Fruit fly (Drosophila melanogaster) whole organism, adult: ENCODE results near the gene CG8066.

Experiments
- CG11617 ChIP-seq: fragments of 200-800 bp; sonication (Bioruptor generic); optimal IDR thresholded peaks from 2 replicates; lab custom pipeline; 2017; ENCODE audit warnings: mild to moderate bottlenecking, missing biosample characterization, missing genetic modification reagents, missing genetic modification characterization
- CG12768 ChIP-seq: fragments of 200-800 bp; sonication (Bioruptor generic); optimal IDR thresholded peaks from 2 replicates; lab custom pipeline; 2017; ENCODE audit warnings: missing biosample characterization, missing genetic modification characterization, mild to moderate bottlenecking, moderate library complexity, missing genetic modification reagents
- CG14711 ChIP-seq: fragments of 200-800 bp; sonication (Bioruptor generic); optimal IDR thresholded peaks from 2 replicates; lab custom pipeline; 2018; ENCODE audit warnings: missing biosample characterization, mild to moderate bottlenecking, missing genetic modification characterization, moderate library complexity
- CG1620 ChIP-seq: fragments of 200-800 bp; sonication (Bioruptor generic); optimal IDR thresholded peaks from 2 replicates; lab custom pipeline; 2016; ENCODE audit warnings: missing biosample characterization, missing genetic modification characterization
- CG33017 ChIP-seq: fragments of 200-800 bp; sonication (Bioruptor generic); optimal IDR thresholded peaks from 2 replicates; lab custom pipeline; 2018; ENCODE audit warnings: missing biosample characterization, mild to moderate bottlenecking, missing genetic modification characterization, moderate library complexity
- CG5204 ChIP-seq: fragments of 200-800 bp; sonication (Bioruptor generic); optimal IDR thresholded peaks from 2 replicates; lab custom pipeline; 2016; ENCODE audit warnings: missing biosample characterization, missing genetic modification characterization
- CG7045 ChIP-seq: fragments of 200-800 bp; sonication (Bioruptor generic); optimal IDR thresholded peaks from 2 replicates; lab custom pipeline; 2017; ENCODE audit warnings: missing biosample characterization, mild to moderate bottlenecking, missing genetic modification characterization
- CG7101 ChIP-seq: fragments of 200-800 bp; sonication (Bioruptor generic); optimal IDR thresholded peaks from 2 replicates; lab custom pipeline; 2018; ENCODE audit warnings: missing biosample characterization, mild to moderate bottlenecking, missing genetic modification characterization, moderate library complexity
- Clk ChIP-seq: fragments of 200-800 bp; sonication (Bioruptor generic); optimal IDR thresholded peaks from 2 replicates; lab custom pipeline; 2017; ENCODE audit warnings: missing biosample characterization, missing genetic modification characterization
- Crg-1 ChIP-seq: fragments of 200-800 bp; sonication (Bioruptor generic); optimal IDR thresholded peaks from 2 replicates; lab custom pipeline; 2016; ENCODE audit warnings: missing biosample characterization, missing genetic modification characterization
- Hr96 ChIP-seq: fragments of 200-800 bp; sonication (Bioruptor generic); optimal IDR thresholded peaks from 2 replicates; lab custom pipeline; 2016; ENCODE audit warnings: missing biosample characterization, missing genetic modification characterization
- Mnt ChIP-seq: fragments of 200-800 bp; sonication (Bioruptor generic); optimal IDR thresholded peaks from 2 replicates; lab custom pipeline; 2016; ENCODE audit warnings: missing biosample characterization, mild to moderate bottlenecking, missing genetic modification characterization
- bab1 ChIP-seq: fragments of 200-800 bp; sonication (Bioruptor generic); optimal IDR thresholded peaks from 3 replicates; lab custom pipeline; 2019; ENCODE audit warnings: missing biosample characterization, mild to moderate bottlenecking, missing genetic modification characterization, moderate library complexity
- cic ChIP-seq: fragments of 200-800 bp; sonication (Bioruptor generic); optimal IDR thresholded peaks from 2 replicates; lab custom pipeline; 2017; ENCODE audit warnings: missing biosample characterization, mild to moderate bottlenecking, missing genetic modification characterization, moderate library complexity
- cnc ChIP-seq, 2 experiments: fragments of >200 bp; optimal IDR thresholded peaks; 2 replicates each; lab custom pipeline; 2017
- kay ChIP-seq: fragments of 200-800 bp; sonication (Bioruptor generic); peaks from one replicate; lab custom pipeline; 2016; ENCODE audit warnings: missing biosample characterization, missing genetic modification characterization, borderline replicate concordance
- ovo ChIP-seq: fragments of 200-800 bp; sonication (Bioruptor generic); optimal IDR thresholded peaks from 2 replicates; lab custom pipeline; 2016; ENCODE audit warnings: missing biosample characterization, missing genetic modification characterization
- pad ChIP-seq: fragments of 200-800 bp; sonication (Bioruptor generic); optimal IDR thresholded peaks from 3 replicates; lab custom pipeline; 2017; ENCODE audit warnings: missing biosample characterization, missing genetic modification characterization, mild to moderate bottlenecking, moderate library complexity, missing genetic modification reagents
- tj ChIP-seq: fragments of 200-800 bp; sonication (Bioruptor generic); optimal IDR thresholded peaks from 3 replicates; lab custom pipeline; 2017; ENCODE audit warnings: missing biosample characterization, mild to moderate bottlenecking, missing genetic modification characterization, moderate library complexity
- toe ChIP-seq: fragments of 200-800 bp; sonication (Bioruptor generic); optimal IDR thresholded peaks from 2 replicates; lab custom pipeline; 2016; ENCODE audit warnings: missing biosample characterization, missing genetic modification characterization

The CG8066 gene

DNA sequence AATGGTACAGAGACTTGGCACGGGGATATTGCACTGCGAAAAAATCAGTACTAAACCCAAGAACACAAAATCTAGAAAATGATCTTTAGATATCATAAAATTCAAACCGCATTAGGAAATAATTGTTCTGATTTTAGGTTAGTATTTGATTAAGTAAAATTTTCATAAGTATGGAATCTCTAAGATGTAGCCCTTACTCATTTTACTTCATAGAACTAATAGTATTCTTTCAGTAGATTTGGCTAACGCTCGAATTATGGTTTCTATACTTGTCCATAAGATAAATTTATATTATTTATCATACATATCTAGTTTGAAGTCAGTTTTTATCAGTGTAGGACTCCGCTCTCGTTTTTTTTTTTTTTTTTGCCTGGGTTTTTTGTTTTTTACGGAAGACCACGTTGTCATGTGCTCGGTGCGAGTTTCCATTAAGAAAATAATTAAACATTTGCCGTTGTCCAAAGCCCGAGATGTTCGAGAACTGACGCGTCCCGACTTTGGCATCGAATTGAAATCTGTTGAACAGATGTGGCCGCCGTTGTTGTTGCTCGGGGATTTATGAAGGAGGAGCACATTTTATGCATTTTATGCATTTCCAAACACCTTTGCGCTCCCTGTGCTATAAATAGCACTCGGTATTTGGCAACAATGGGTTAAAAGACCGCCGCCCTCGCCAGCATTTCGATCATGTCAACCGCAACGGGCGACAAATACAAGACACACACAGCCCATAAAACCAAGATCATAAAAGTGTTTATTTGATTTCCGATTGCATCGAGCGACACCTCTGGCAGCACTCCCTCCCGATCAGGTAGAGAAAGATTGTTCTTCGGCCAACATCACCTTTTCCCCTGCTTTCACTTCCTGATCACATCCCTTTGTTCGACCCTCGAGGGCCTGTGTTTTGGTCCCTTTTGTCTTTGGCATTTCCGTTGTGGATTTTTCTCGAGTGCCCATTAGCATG lies 18.1 kb upstream of the CG8066 start:
- TF ChIP-seq bab1 (GFP tag; lab: Kevin White, UChicago), result no peak
- TF ChIP-seq CG1620 (GFP tag; lab: Kevin White, UChicago), result no peak
- no peak for TF ChIP-seq Hr96
- no peak for TF ChIP-seq CG5204 (GFP tag; lab: Kevin White, UChicago)
- TF ChIP-seq CG7101 (tag; lab: Kevin White, UChicago), result no peak
- TF ChIP-seq ovo (GFP tag; lab: Kevin White, UChicago), result no peak
- no peak for TF ChIP-seq kay (GFP tag; lab: Kevin White, UChicago)
- no peak for TF ChIP-seq CG12768 (GFP tag; lab: Kevin White, UChicago)

DNA sequence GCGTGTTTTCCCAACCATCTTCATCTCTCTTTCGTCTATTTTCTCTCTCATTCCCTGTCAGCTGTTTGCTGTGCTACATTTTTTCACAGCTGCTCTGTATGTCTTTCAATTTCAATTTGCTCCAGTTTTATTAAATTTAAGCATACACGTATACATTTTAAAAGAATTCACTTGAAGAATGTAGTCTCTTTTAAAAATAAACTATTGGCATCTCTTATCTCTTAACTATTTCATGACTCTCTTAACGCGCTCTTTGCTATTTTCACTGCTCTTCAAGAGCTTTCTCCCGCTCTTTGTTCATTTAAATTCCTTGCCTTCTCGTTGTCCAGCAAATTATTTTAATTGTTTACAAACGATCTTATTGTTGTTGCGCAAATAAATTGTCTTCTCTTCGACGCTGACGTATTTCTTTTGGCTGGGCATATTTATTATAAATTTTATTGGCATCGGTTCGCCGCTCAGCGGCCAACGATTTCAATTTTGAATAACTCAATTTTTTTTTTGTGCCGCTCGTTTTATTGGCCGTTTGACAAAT lies 11.5 kb upstream of the CG8066 start:
- TF ChIP-seq CG11617 (GFP tag; lab: Kevin White, UChicago), result no peak
- no peak for TF ChIP-seq Hr96
- peak; percentile 61 for TF ChIP-seq kay (GFP tag; lab: Kevin White, UChicago)

DNA sequence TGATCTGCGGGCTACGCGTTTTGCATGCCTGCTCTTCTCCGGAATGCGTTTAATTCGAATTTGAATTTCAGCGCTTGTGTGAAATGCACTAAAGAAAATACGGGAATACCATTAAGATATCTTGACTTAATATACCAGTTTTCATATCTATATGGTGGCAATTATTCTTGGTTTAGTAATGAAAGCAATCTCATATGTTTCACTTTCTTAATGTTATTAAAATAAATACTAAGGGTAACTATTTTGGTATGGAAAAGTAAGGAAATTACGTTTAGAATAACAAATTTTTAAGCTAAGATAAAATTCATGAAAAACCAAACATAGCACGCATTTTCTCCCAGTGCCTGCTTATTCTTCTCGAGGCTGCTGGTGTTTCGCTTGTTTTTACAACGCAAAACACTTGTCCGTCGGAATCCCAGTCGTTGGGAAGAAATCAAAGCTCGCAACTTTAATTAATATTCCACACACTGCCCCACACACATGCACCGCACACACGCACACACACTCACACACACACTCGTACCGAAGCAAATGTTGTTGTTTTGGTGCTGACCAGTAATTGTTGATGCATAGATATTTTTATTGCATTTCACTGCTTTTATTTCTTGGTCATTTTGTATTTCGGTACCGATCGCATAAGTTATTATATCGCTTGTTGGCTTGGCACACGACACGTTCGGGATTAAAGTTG lies 9.3 kb upstream of the CG8066 start:
- TF ChIP-seq bab1 (GFP tag; lab: Kevin White, UChicago) (no peak), CG11617 (GFP tag; lab: Kevin White, UChicago) (no peak), Hr96 (no peak), CG1620 (GFP tag; lab: Kevin White, UChicago) (no peak), Crg-1 (GFP tag; lab: Kevin White, UChicago) (no peak), Clk (GFP tag; lab: Kevin White, UChicago) (no peak), toe (no peak), kay (GFP tag; lab: Kevin White, UChicago) (no peak), CG12768 (GFP tag; lab: Kevin White, UChicago) (no peak), ovo (GFP tag; lab: Kevin White, UChicago) (no peak), cic (no peak), CG5204 (GFP tag; lab: Kevin White, UChicago) (no peak), tj (GFP tag; lab: Kevin White, UChicago) (no peak), CG7045 (GFP tag; lab: Kevin White, UChicago) (no peak), CG33017 (tag; lab: Kevin White, UChicago) (no peak), cnc (optimal IDR thresholded peaks at IDR 0.05; lab: Kevin White, UChicago) (no peak)

DNA sequence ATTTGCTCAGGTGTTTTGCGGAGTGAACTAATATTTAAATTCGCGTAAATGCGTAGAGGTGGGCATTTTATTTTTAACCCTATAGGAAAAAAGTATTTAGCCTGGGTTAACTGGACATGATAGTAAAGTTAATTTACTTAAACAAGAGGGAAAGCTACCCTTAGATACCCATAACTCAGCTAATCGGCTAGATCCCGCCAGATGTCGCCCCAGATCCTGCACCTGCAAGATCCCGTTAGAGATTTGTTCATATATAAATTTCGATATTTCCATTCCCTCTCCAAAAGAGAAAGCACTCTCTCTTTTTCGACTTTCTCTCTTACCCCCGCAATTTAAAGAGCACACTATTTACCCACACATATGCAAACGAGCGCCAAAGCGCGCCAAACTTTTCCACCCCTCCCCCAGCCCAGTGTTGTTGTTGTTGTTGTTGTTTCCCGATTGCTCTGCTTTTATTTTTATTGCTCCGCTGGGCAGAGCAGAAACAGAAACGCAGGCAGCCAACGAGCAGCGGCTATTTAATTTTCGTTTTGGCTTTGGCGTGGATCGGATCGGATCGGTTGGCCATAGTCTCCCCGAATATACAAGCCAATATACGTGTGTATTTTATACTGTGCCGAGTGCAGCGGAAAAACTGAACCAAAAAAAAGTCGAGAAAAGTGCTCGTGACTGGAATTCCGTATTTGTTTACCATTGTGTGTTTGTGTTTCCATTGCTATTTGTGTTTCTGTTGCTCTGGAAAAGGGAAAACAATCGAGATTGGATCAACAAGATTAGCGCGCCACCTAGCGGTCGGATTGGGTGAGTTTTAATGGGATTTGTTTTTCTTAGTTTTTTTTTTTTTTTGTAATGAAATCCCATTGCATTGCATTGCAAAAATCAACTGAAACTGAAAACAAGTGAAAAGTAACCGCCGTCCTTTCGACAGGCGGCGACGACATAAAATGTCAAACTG lies 8.3 kb upstream of the CG8066 start, which contains the start of gene stumps:
stumps (plus strand) TSS at position 526 of the 955 bp plus-strand sequence.
- TF ChIP-seq cic (no peak), CG12768 (GFP tag; lab: Kevin White, UChicago) (peak; percentile 47)

DNA sequence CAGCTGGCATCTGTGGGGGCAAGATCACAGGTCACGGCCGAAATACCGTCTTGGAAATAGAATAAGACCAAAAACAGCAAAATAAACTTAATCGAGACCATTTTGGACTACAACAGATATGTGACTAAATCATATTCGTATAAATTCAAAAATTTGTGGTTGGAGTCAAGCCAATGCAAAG lies 7.8 kb upstream of the CG8066 start, which contains the start of gene CG44094:
CG44094 (minus strand) TSS at position 101 of the 181 bp plus-strand sequence.
- no peak for TF ChIP-seq Hr96

dm6 chr3R:14575718-14576187 lies 7.1 kb upstream of the CG8066 start, which contains the start of gene CG7987:
CG7987 (minus strand) TSS chr3R:14575887.
- peak; percentile 19 for TF ChIP-seq bab1 (GFP tag; lab: Kevin White, UChicago)
- TF ChIP-seq CG12768 (GFP tag; lab: Kevin White, UChicago), result no peak
- TF ChIP-seq cnc (optimal IDR thresholded peaks at IDR 0.05; lab: Kevin White, UChicago), result no peak
- no peak for TF ChIP-seq CG1620 (GFP tag; lab: Kevin White, UChicago)
- TF ChIP-seq Hr96, result no peak
- TF ChIP-seq Crg-1 (GFP tag; lab: Kevin White, UChicago), result peak; percentile 16
- peak; percentile 14 for TF ChIP-seq CG7101 (tag; lab: Kevin White, UChicago)
- TF ChIP-seq kay (GFP tag; lab: Kevin White, UChicago), result no peak
- TF ChIP-seq cic, result no peak
- peak; percentile 50 for TF ChIP-seq ovo (GFP tag; lab: Kevin White, UChicago)
- no peak for TF ChIP-seq CG33017 (tag; lab: Kevin White, UChicago)
- no peak for TF ChIP-seq toe
- TF ChIP-seq CG11617 (GFP tag; lab: Kevin White, UChicago), result no peak
- no peak for TF ChIP-seq CG14711
- peak; percentile 8 for TF ChIP-seq Mnt
- TF ChIP-seq CG7045 (GFP tag; lab: Kevin White, UChicago), result no peak
- no peak for TF ChIP-seq tj (GFP tag; lab: Kevin White, UChicago)
- TF ChIP-seq Clk (GFP tag; lab: Kevin White, UChicago), result no peak
- TF ChIP-seq CG5204 (GFP tag; lab: Kevin White, UChicago), result no peak
- no peak for TF ChIP-seq pad (GFP tag; lab: Kevin White, UChicago)
